Fruit fly (Drosophila melanogaster): ENCODE results near the gene CG8673.

CG8673 gene

DNA sequence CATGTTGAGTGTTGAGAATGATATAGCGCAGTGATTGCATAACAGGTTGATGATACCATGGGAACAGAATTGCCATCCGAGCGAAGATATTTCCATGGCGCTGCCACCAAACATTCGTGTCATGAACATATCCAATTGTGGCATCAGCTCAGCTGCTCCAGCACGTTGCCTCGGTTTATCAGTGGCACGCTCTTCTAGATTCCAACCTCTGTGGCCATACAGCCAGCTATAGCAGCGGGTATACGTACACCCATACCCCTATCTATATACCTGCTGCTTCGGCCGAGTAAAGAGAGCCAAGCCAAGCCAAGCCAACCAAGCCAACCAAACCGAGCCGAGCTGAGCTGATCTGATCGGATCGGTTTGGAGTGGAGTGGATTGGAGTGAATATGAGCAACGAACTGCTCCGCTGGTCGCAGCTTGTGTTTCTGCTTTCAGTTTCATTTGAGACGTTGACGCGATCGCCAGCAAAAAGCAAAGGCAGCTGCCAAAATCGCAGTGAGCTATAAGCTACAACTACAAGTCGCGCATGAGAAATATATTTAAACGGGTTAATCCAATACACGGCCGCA lies 24.5 kb downstream of the CG8673 start (continued):
- TF ChIP-seq CG3032 (tag; optimal IDR thresholded peaks at IDR 0.05) (no peak), cyc (GFP tag; optimal IDR thresholded peaks at IDR 0.05) (no peak), esn (GFP tag; optimal IDR thresholded peaks at IDR 0.05) (no peak), Hr4 (GFP tag; optimal IDR thresholded peaks at IDR 0.05) (no peak), pdm3 (GFP tag; optimal IDR thresholded peaks at IDR 0.05) (no peak)

DNA sequence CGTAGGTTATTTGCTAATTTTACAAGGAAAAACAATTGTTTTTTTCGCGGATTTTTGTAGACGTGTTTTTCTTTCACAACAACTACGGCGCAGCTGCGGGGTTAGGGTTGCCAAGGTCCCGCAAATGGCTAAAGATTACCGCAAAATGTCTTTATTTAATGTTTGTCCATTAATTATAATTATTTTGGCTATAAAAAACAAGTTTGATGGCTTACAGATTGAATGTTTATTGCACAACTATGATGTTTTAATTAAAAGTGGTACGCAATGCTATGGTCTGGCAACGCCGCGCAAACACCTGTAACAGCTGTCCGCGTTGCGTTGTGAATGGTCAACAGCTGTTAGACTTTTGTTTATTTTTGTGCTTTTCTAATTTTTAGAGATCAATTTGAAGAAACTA lies 32.6 kb downstream of the CG8673 start:
- TF ChIP-seq CG9139 (GFP tag; optimal IDR thresholded peaks at IDR 0.05) = no peak
- no peak for TF ChIP-seq Smox (GFP tag; optimal IDR thresholded peaks at IDR 0.05)
- TF ChIP-seq CG34406 (GFP tag; optimal IDR thresholded peaks at IDR 0.05) = peak; percentile 59
- TF ChIP-seq CG6276 (GFP tag; optimal IDR thresholded peaks at IDR 0.05) = peak; percentile 12
- peak; percentile 47 for TF ChIP-seq Ets96B (tag; optimal IDR thresholded peaks at IDR 0.05)
- TF ChIP-seq acj6 (GFP tag; optimal IDR thresholded peaks at IDR 0.05) = peak; percentile 64
- TF ChIP-seq fkh (GFP tag; optimal IDR thresholded peaks at IDR 0.05) = peak; percentile 88
- TF ChIP-seq Sox14 (GFP tag; optimal IDR thresholded peaks at IDR 0.05) = peak; percentile 88
- peak; percentile 33; the same call in 1 of the 2 replicates for TF ChIP-seq CG11294 (GFP tag; IDR thresholded peaks at IDR 0.05)
- TF ChIP-seq Hr4 (GFP tag; optimal IDR thresholded peaks at IDR 0.05) = peak; percentile 71
- peak; percentile 51 for TF ChIP-seq CG10669 (GFP tag; optimal IDR thresholded peaks at IDR 0.05)
- TF ChIP-seq Lpt (GFP tag; optimal IDR thresholded peaks at IDR 0.05) = no peak
- no peak for TF ChIP-seq CG6808 (GFP tag; optimal IDR thresholded peaks at IDR 0.05)
- TF ChIP-seq topi (GFP tag; optimal IDR thresholded peaks at IDR 0.05) = peak; percentile 74
- no peak for TF ChIP-seq fd85E (GFP tag; optimal IDR thresholded peaks at IDR 0.05)
- peak; percentile 27 for TF ChIP-seq CG6792 (GFP tag; optimal IDR thresholded peaks at IDR 0.05)
- peak; percentile 79 for TF ChIP-seq eg (GFP tag; IDR thresholded peaks at IDR 0.05)
- peak; percentile 72 for TF ChIP-seq CG3032 (tag; optimal IDR thresholded peaks at IDR 0.05)
- TF ChIP-seq CG6163 (GFP tag; IDR thresholded peaks at IDR 0.05) = peak; percentile 79
- TF ChIP-seq svp (GFP tag) = peak; percentile 73
- TF ChIP-seq Sox15 (GFP tag; optimal IDR thresholded peaks at IDR 0.05) = peak; percentile 40
- TF ChIP-seq ss (GFP tag; optimal IDR thresholded peaks at IDR 0.05) = peak in 1 of 2 experiments; percentile 26
- TF ChIP-seq CG8119 (GFP tag; IDR thresholded peaks at IDR 0.05) = peak; percentile 27; the same call in 1 of the 3 replicates
- peak; percentile 63 for TF ChIP-seq Sox102F (GFP tag; optimal IDR thresholded peaks at IDR 0.05)
- TF ChIP-seq Ets21C (GFP tag; optimal IDR thresholded peaks at IDR 0.05) = peak; percentile 48
- peak; percentile 64 for TF ChIP-seq Met (GFP tag; optimal IDR thresholded peaks at IDR 0.05)
- TF ChIP-seq CG8632 (GFP tag; optimal IDR thresholded peaks at IDR 0.05) = peak; percentile 10
- no peak for TF ChIP-seq spab (GFP tag; optimal IDR thresholded peaks at IDR 0.05)
- TF ChIP-seq CG4318 (GFP tag; optimal IDR thresholded peaks at IDR 0.05) = peak; percentile 32
- TF ChIP-seq CG11902 (GFP tag; optimal IDR thresholded peaks at IDR 0.05) = peak; percentile 37
- peak; percentile 76 for TF ChIP-seq CG3919 (GFP tag; optimal IDR thresholded peaks at IDR 0.05)
- TF ChIP-seq Hr39 (GFP tag; optimal IDR thresholded peaks at IDR 0.05) = peak; percentile 71
- peak; percentile 36 for TF ChIP-seq CG11762 (GFP tag; optimal IDR thresholded peaks at IDR 0.05; ENCODE audit: insufficient read depth)
- peak; percentile 55 for TF ChIP-seq vri (GFP tag; optimal IDR thresholded peaks at IDR 0.05)
- TF ChIP-seq CG15336 (GFP tag; IDR thresholded peaks at IDR 0.05) = peak; percentile 49; the same call in 1 of the 2 replicates
- TF ChIP-seq lz (GFP tag; optimal IDR thresholded peaks at IDR 0.05) = peak; percentile 72
- TF ChIP-seq OdsH (GFP tag; optimal IDR thresholded peaks at IDR 0.05) = peak; percentile 77
- TF ChIP-seq salr (GFP tag; optimal IDR thresholded peaks at IDR 0.05) = peak in 1 of 2 experiments; percentile 4
- peak; percentile 74 for TF ChIP-seq cyc (GFP tag; optimal IDR thresholded peaks at IDR 0.05)
- TF ChIP-seq CG31627 (GFP tag; optimal IDR thresholded peaks at IDR 0.05) = peak; percentile 72
- TF ChIP-seq achi (GFP tag; optimal IDR thresholded peaks at IDR 0.05) = peak; percentile 61
- TF ChIP-seq CG32006 (GFP tag; optimal IDR thresholded peaks at IDR 0.05) = peak; percentile 65
- TF ChIP-seq esn (GFP tag; optimal IDR thresholded peaks at IDR 0.05) = peak; percentile 76
- TF ChIP-seq Blimp-1 (GFP tag; optimal IDR thresholded peaks at IDR 0.05) = no peak
- TF ChIP-seq CG10631 (GFP tag; optimal IDR thresholded peaks at IDR 0.05) = peak; percentile 58
- TF ChIP-seq dac (GFP tag; optimal IDR thresholded peaks at IDR 0.05) = peak; percentile 48
- peak; percentile 45 for TF ChIP-seq CG8319 (GFP tag; optimal IDR thresholded peaks at IDR 0.05)
- TF ChIP-seq net (GFP tag; optimal IDR thresholded peaks at IDR 0.05) = peak; percentile 48

All from whole organism, prepupa.